Worm (Caenorhabditis elegans) whole organism, L2 larva: Measurements from ENCODE around the gene lido-14.

Experiments
- ceh-82 ChIP-seq: fragments of 150-350 bp; optimal IDR thresholded peaks from 2 replicates; lab custom pipeline; 2014; ENCODE audit warnings: missing biosample characterization, missing genetic modification characterization
- fos-1 ChIP-seq: fragments of 150-350 bp; optimal IDR thresholded peaks from 2 replicates; lab custom pipeline; 2014; ENCODE audit warnings: missing biosample characterization, missing genetic modification characterization
- lin-13 ChIP-seq: fragments of 150-350 bp; optimal IDR thresholded peaks from 2 replicates; lab custom pipeline; 2014; ENCODE audit warnings: missing biosample characterization, missing genetic modification reagents, missing genetic modification characterization
- nhr-77 ChIP-seq: fragments of 150-350 bp; optimal IDR thresholded peaks from 2 replicates; lab custom pipeline; 2014; ENCODE audit warnings: missing biosample characterization, missing genetic modification characterization

DNA sequence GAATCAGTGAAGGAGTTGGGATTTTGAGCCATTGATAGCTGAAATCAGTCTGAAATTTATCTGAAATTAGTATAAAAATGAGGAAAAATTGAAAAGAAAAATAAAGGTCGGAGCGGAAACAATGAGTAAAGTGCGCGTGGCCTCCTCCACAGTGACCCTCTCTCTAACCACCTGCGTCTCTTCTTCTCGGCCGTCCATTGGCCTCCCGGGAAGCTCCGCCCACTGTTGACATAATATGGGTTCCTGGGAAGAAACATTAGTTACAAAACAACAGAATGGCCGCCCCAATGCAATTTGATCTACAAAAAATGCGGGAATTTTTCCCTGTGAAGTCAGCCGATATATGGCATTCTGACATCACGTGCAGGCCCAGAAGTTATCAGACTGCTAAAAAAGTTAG, 11.1 kb downstream of the lido-14 start, which contains the start of gene Y49F6C.8:
- TF ChIP-seq nhr-77 (tag; lab: Kevin White, UChicago) (no peak), ceh-82 (tag; lab: Kevin White, UChicago) (no peak), fos-1 (no peak), lin-13 (GFP tag; lab: Kevin White, UChicago) (no peak)
